Worm (Caenorhabditis elegans) whole organism, young adult: ENCODE results near the gene amt-2.

Experiments used
- F49E8.2 ChIP-seq: sonication (generic microtip); optimal IDR thresholded peaks from 3 replicates; lab custom pipeline; 2017; ENCODE audit warnings: missing genetic modification characterization, mild to moderate bottlenecking, missing compliant biosample characterization, antibody characterized with exemption, moderate library complexity; ENCODE audit not compliant: insufficient read depth
- K12H6.12 ChIP-seq: fragments of 200-800 bp; sonication (Bioruptor generic); optimal IDR thresholded peaks from 2 replicates; lab custom pipeline; 2018; ENCODE audit warnings: mild to moderate bottlenecking, missing genetic modification characterization, missing compliant biosample characterization
- atf-7 ChIP-seq: sonication (generic microtip); optimal IDR thresholded peaks from 2 replicates; lab custom pipeline; 2017; ENCODE audit warnings: mild to moderate bottlenecking, missing genetic modification characterization, missing compliant biosample characterization
- ceh-100 ChIP-seq: fragments of 200-800 bp; sonication (Bioruptor generic); IDR thresholded peaks from 2 replicates; pipeline ENCODE4 v1.3.6; 2022; ENCODE audit warnings: missing genetic modification reagents, missing genetic modification characterization, missing compliant biosample characterization
- efl-1 ChIP-seq: fragments of 150-350 bp; optimal IDR thresholded peaks from 2 replicates; lab custom pipeline; 2014; ENCODE audit warnings: missing biosample characterization, missing genetic modification reagents, missing genetic modification characterization
- hrde-1 ChIP-seq: sonication (generic microtip); optimal IDR thresholded peaks from 2 replicates; lab custom pipeline; 2016; ENCODE audit warnings: missing genetic modification characterization, mild to moderate bottlenecking, missing compliant biosample characterization, moderate library complexity, missing genotype, missing genetic modification reagents, borderline replicate concordance
- let-607 ChIP-seq, 2 experiments: fragments of 200-800 bp in 1 of 2; sonication (Bioruptor generic) in 1 of 2; sonication (generic microtip) in 1 of 2; optimal IDR thresholded peaks; 2 replicates each; lab custom pipeline; 2016 to 2018; ENCODE audit warnings: mild to moderate bottlenecking in 2 of 2, missing compliant biosample characterization in 2 of 2, missing genetic modification characterization in 2 of 2, moderate library complexity in 2 of 2, missing genotype in 1 of 2
- mes-4 ChIP-seq: sonication (generic microtip); optimal IDR thresholded peaks from 2 replicates; lab custom pipeline; 2016; ENCODE audit warnings: missing genotype, missing genetic modification characterization, missing compliant biosample characterization
- mxl-1 ChIP-seq: sonication (generic microtip); optimal IDR thresholded peaks from 2 replicates; lab custom pipeline; 2016; ENCODE audit warnings: missing genetic modification characterization, missing compliant biosample characterization
- pbrm-1 ChIP-seq: fragments of 200-800 bp; sonication (Bioruptor generic); IDR thresholded peaks from 2 replicates; pipeline ENCODE4 v1.3.6; 2022; ENCODE audit warnings: missing genetic modification reagents, missing genetic modification characterization, missing compliant biosample characterization
- sea-2 ChIP-seq: fragments of 200-800 bp; sonication (Bioruptor generic); IDR thresholded peaks from 2 replicates; pipeline ENCODE4 v1.3.6; 2022; ENCODE audit warnings: missing genetic modification characterization, missing compliant biosample characterization
- tbx-9 ChIP-seq: sonication (generic microtip); optimal IDR thresholded peaks from 2 replicates; lab custom pipeline; 2016; ENCODE audit warnings: borderline replicate concordance, missing genetic modification characterization, inconsistent platforms, missing compliant biosample characterization
- unc-130 ChIP-seq: sonication (generic microtip); optimal IDR thresholded peaks from 2 replicates; lab custom pipeline; 2016; ENCODE audit warnings: missing genetic modification reagents, missing genetic modification characterization, missing compliant biosample characterization
- unc-62 ChIP-seq: fragments of 150-350 bp; optimal IDR thresholded peaks from 2 replicates; lab custom pipeline; 2014; ENCODE audit warnings: missing biosample characterization, missing genetic modification reagents, missing genetic modification characterization

ce11 chrIV:13035302-13035701 is 6.9 kb upstream of the amt-2 start:
- no peak for TF ChIP-seq unc-62
- no peak for TF ChIP-seq tbx-9
- TF ChIP-seq let-607 (tag; optimal IDR thresholded peaks at IDR 0.05; lab: Kevin White, UChicago), result no peak
- peak; percentile 37 for TF ChIP-seq hrde-1
- no peak for TF ChIP-seq ceh-100 (GFP tag; lab: Robert Waterston, UW)
- TF ChIP-seq mxl-1, result no peak
- no peak for TF ChIP-seq sea-2 (GFP tag; lab: Robert Waterston, UW)
- no peak for TF ChIP-seq efl-1 (GFP tag; lab: Kevin White, UChicago)
- peak; percentile 11 for TF ChIP-seq F49E8.2
- no peak for TF ChIP-seq unc-130 (GFP tag; lab: Kevin White, UChicago)
- TF ChIP-seq pbrm-1 (GFP tag; lab: Robert Waterston, UW), result no peak
- no peak for TF ChIP-seq K12H6.12 (tag; lab: Kevin White, UChicago)
- TF ChIP-seq mes-4, result no peak
- no peak for TF ChIP-seq atf-7 (tag; lab: Kevin White, UChicago)
